Fruit fly (Drosophila melanogaster): ENCODE results near the gene Jon66Ci.

Jon66Ci gene

DNA sequence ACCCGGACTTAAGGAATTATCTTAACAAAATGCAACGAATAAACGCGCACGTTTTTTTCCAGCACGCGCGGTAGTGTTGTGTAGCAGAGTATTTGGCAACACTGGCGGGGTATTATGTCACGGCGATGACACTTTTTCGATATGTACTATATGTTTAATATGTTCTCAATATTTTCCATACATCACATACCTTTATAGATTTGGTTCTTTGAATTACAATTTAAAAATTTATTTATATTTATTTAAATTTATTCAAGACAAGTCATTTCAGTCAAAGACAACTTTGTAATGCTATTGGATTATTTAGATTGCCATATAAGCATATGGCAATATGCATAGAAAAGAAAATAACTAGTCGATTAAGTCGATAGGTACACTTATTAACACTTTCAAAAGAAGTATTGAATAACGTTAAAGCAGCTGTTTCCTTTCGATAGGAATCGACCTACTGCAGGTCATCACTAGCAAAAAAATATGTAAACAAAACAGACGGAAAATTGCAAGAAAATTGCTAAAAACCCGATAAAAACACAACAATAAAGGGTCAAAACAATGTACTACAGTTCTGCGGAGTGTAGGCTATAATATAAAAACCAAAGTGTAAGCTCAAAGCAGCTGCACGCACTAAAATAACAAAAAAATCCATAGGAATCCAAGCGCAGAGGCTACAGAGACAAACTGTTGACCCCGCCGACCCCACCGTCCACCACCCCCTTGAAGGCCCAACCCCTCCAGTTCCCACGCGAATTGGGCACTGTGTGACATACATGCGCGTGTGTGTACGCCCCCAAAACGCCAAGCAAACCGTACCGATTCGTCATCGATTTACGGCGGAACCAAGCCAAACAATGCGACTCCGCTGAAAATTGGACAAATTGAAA, 45.0 kb upstream of the Jon66Ci start, which contains the start of the genes CG7182 and GAPcenA (continued):
- TF ChIP-seq maf-S (GFP tag; optimal IDR thresholded peaks at IDR 0.05) (peak; percentile 25), CG11504 (tag; optimal IDR thresholded peaks at IDR 0.05) (no peak), CG1233 (GFP tag; optimal IDR thresholded peaks at IDR 0.05) (peak; percentile 73), Meics (GFP tag; optimal IDR thresholded peaks at IDR 0.05) (peak; percentile 75), tgo (GFP tag; IDR thresholded peaks at IDR 0.05) (peak; percentile 46), CG6813 (GFP tag; optimal IDR thresholded peaks at IDR 0.05) (peak; percentile 13), wek (GFP tag; optimal IDR thresholded peaks at IDR 0.05) (no peak), CG10543 (GFP tag; optimal IDR thresholded peaks at IDR 0.05) (peak; percentile 75), CG3838 (GFP tag; optimal IDR thresholded peaks at IDR 0.05) (no peak), kah (GFP tag; optimal IDR thresholded peaks at IDR 0.05) (no peak), Atf-2 (GFP tag; optimal IDR thresholded peaks at IDR 0.05) (no peak), CG1529 (GFP tag; optimal IDR thresholded peaks at IDR 0.05) (no peak), psq (GFP tag; optimal IDR thresholded peaks at IDR 0.05) (peak; percentile 17), lilli (GFP tag; optimal IDR thresholded peaks at IDR 0.05) (peak; percentile 61), Pdp1 (GFP tag; optimal IDR thresholded peaks at IDR 0.05) (peak in 1 of 2 experiments; percentile 82), gfzf (GFP tag; optimal IDR thresholded peaks at IDR 0.05) (no peak), slp2 (GFP tag; optimal IDR thresholded peaks at IDR 0.05) (peak; percentile 0), HHEX (GFP tag; optimal IDR thresholded peaks at IDR 0.05) (no peak), CG2678 (tag; optimal IDR thresholded peaks at IDR 0.05) (peak; percentile 82), trem (tag; optimal IDR thresholded peaks at IDR 0.05) (peak; percentile 84), gro (GFP tag; optimal IDR thresholded peaks at IDR 0.05) (no peak), CG17829 (tag; optimal IDR thresholded peaks at IDR 0.05) (peak; percentile 83), al (GFP tag; IDR thresholded peaks at IDR 0.05) (peak; percentile 65), NC2α (GFP tag; optimal IDR thresholded peaks at IDR 0.05) (no peak), pho (GFP tag; optimal IDR thresholded peaks at IDR 0.05) (peak; percentile 39), CG2120 (GFP tag; optimal IDR thresholded peaks at IDR 0.05) (peak; percentile 70), jigr1 (GFP tag; IDR thresholded peaks at IDR 0.05) (no peak), Hey (tag; optimal IDR thresholded peaks at IDR 0.05) (no peak), dysf (GFP tag; IDR thresholded peaks at IDR 0.05) (no peak), CG10366 (GFP tag; IDR thresholded peaks at IDR 0.05) (peak; percentile 44), CG1832 (GFP tag; optimal IDR thresholded peaks at IDR 0.05) (no peak), mirr (GFP tag; optimal IDR thresholded peaks at IDR 0.05) (peak; percentile 36), CG8290 (GFP tag; optimal IDR thresholded peaks at IDR 0.05) (peak; percentile 76), CG8290 (tag; optimal IDR thresholded peaks at IDR 0.05) (peak in 1 of 2 experiments; percentile 38), Dll (GFP tag; IDR thresholded peaks at IDR 0.05; ENCODE audit: partially characterized antibody) (peak; percentile 72), CG8478 (optimal IDR thresholded peaks at IDR 0.05) (no peak), sqz (GFP tag; optimal IDR thresholded peaks at IDR 0.05) (peak; percentile 76), CG13123 (GFP tag; optimal IDR thresholded peaks at IDR 0.05) (peak; percentile 10), h (optimal IDR thresholded peaks at IDR 0.05) (no peak), CG14441 (GFP tag; IDR thresholded peaks at IDR 0.05) (no peak; the same call in 1 of the 2 replicates), sug (tag; optimal IDR thresholded peaks at IDR 0.05) (peak; percentile 90), emc (GFP tag; optimal IDR thresholded peaks at IDR 0.05) (no peak), ro (GFP tag; IDR thresholded peaks at IDR 0.05) (no peak), CG4404 (GFP tag; IDR thresholded peaks at IDR 0.05) (peak; percentile 33), CG17328 (GFP tag; IDR thresholded peaks at IDR 0.05) (no peak), ci (GFP tag; IDR thresholded peaks at IDR 0.05) (0 out of 3 replicates have a peak, but pooled peaks have one; percentile 18), C15 (GFP tag; IDR thresholded peaks at IDR 0.05) (no peak), CG3281 (GFP tag; optimal IDR thresholded peaks at IDR 0.05) (peak; percentile 67), ttk (GFP tag; IDR thresholded peaks at IDR 0.05) (0 out of 2 replicates have a peak, but pooled peaks have one; percentile 10), gt (GFP tag; IDR thresholded peaks at IDR 0.05) (no peak), Tbp (GFP tag; optimal IDR thresholded peaks at IDR 0.05) (no peak)

Measured in whole organism, embryonic.